Fruit fly (Drosophila melanogaster) whole organism, prepupa: Measurements from ENCODE around the gene Sodh2.

Experiments used
- CG11294 ChIP-seq: fragments of 200-800 bp; sonication (Bioruptor generic); IDR thresholded peaks from 2 replicates; pipeline ENCODE4 v1.3.6; 2022; ENCODE audit warnings: missing biosample characterization, missing genetic modification characterization
- CG15336 ChIP-seq: fragments of 200-800 bp; sonication (Bioruptor generic); IDR thresholded peaks from 2 replicates; pipeline ENCODE4 v1.3.6; 2022; ENCODE audit warnings: missing biosample characterization, missing genetic modification characterization
- CG3032 ChIP-seq: fragments of 200-800 bp; optimal IDR thresholded peaks from 2 replicates; lab custom pipeline; 2019; ENCODE audit warnings: missing biosample characterization, mild to moderate bottlenecking, missing genetic modification characterization, moderate library complexity
- CG6854 ChIP-seq: fragments of 200-800 bp; sonication (Bioruptor generic); optimal IDR thresholded peaks from 2 replicates; lab custom pipeline; 2017; ENCODE audit warnings: missing biosample characterization, mild to moderate bottlenecking, missing genetic modification characterization
- Lpt ChIP-seq: fragments of 200-800 bp; sonication (Bioruptor generic); optimal IDR thresholded peaks from 3 replicates; lab custom pipeline; 2016; ENCODE audit warnings: missing biosample characterization, missing genetic modification characterization
- Met ChIP-seq: fragments of 200-800 bp; sonication (Bioruptor generic); optimal IDR thresholded peaks from 3 replicates; lab custom pipeline; 2016; ENCODE audit warnings: missing biosample characterization, missing genetic modification characterization
- Sox14 ChIP-seq: fragments of 200-800 bp; sonication (Bioruptor generic); optimal IDR thresholded peaks from 3 replicates; lab custom pipeline; 2016; ENCODE audit warnings: missing biosample characterization, missing genetic modification characterization
- net ChIP-seq: fragments of 200-800 bp; sonication (Bioruptor generic); optimal IDR thresholded peaks from 3 replicates; lab custom pipeline; 2016; ENCODE audit warnings: missing biosample characterization, missing genetic modification characterization

dm6 chr3R:10852232-10852774 lies 23.9 kb upstream of the Sodh2 start, which contains the start of gene CG4565:
- TF ChIP-seq net (GFP tag; lab: Kevin White, UChicago) (no peak), Lpt (GFP tag; lab: Kevin White, UChicago) (no peak), Met (GFP tag; lab: Kevin White, UChicago) (no peak), CG15336 (GFP tag; lab: Robert Waterston, UW) (no peak), CG6854 (GFP tag; lab: Kevin White, UChicago) (no peak), Sox14 (GFP tag; lab: Kevin White, UChicago) (no peak), CG11294 (GFP tag; lab: Robert Waterston, UW) (no peak), CG3032 (tag; lab: Kevin White, UChicago) (no peak)
